Worm (Caenorhabditis elegans) whole organism, L4 larva: ENCODE measurements around the gene B0281.6.
A peak's percentile ranks its signal among the peaks of the same experiment; 100 is the strongest.
"Not testable (repeated sequence)": the region's sequence is repeated elsewhere in the genome, so short reads cannot be mapped to it uniquely, and the experiment has no call there.

Experiments
- D1046.2 ChIP-seq: fragments of 200-800 bp; sonication (Bioruptor generic); IDR thresholded peaks from 2 replicates; pipeline ENCODE4 v1.3.6; 2022; ENCODE audit warnings: missing genetic modification characterization, missing compliant biosample characterization
- F37D6.2 ChIP-seq: sonication (generic microtip); optimal IDR thresholded peaks from 2 replicates; lab custom pipeline; 2016; ENCODE audit warnings: mild to moderate bottlenecking, missing genetic modification characterization, missing compliant biosample characterization
- F44E2.7 ChIP-seq: fragments of 200-800 bp; sonication (Bioruptor generic); IDR thresholded peaks from 2 replicates; pipeline ENCODE4 v2.1.2; 2022; ENCODE audit warnings: missing genetic modification characterization, missing compliant biosample characterization
- ZK337.2 ChIP-seq: fragments of 200-800 bp; sonication (Bioruptor generic); IDR thresholded peaks from 2 replicates; pipeline ENCODE4 v1.3.6; 2022; ENCODE audit warnings: missing genetic modification reagents, missing genetic modification characterization, missing compliant biosample characterization
- aha-1 ChIP-seq: fragments of 150-350 bp; peaks from one replicate; lab custom pipeline; 2014; ENCODE audit warnings: missing biosample characterization, missing genetic modification characterization
- ceh-62 ChIP-seq: sonication (generic microtip); optimal IDR thresholded peaks from 2 replicates; lab custom pipeline; 2017; ENCODE audit warnings: missing biosample characterization, missing genetic modification characterization
- daf-8 ChIP-seq: fragments of 200-800 bp; sonication (Bioruptor generic); IDR thresholded peaks from 2 replicates; pipeline ENCODE4 v1.3.6; 2022; ENCODE audit warnings: missing genetic modification characterization, missing compliant biosample characterization
- dmd-8 ChIP-seq: fragments of 200-800 bp; sonication (Bioruptor generic); IDR thresholded peaks from 2 replicates; pipeline ENCODE4 v1.3.6; 2022; ENCODE audit warnings: missing genetic modification characterization, missing compliant biosample characterization
- egl-27 ChIP-seq: sonication (generic microtip); optimal IDR thresholded peaks from 3 replicates; lab custom pipeline; 2017; ENCODE audit warnings: missing biosample characterization, missing genetic modification reagents, missing genetic modification characterization
- egl-43 ChIP-seq: fragments of 200-800 bp; sonication (Bioruptor generic); IDR thresholded peaks from 2 replicates; pipeline ENCODE4 v1.3.6; 2022; ENCODE audit warnings: missing genetic modification reagents, missing genetic modification characterization, missing compliant biosample characterization
- fkh-10 ChIP-seq: fragments of 150-350 bp; optimal IDR thresholded peaks from 2 replicates; lab custom pipeline; 2014; ENCODE audit warnings: missing biosample characterization, missing genetic modification reagents, missing genetic modification characterization
- hlh-11 ChIP-seq: fragments of 200-800 bp; sonication (Bioruptor generic); optimal IDR thresholded peaks from 2 replicates; lab custom pipeline; 2018; ENCODE audit warnings: mild to moderate bottlenecking, missing genetic modification characterization, missing compliant biosample characterization
- lin-1 ChIP-seq: fragments of 200-800 bp; sonication (Bioruptor generic); IDR thresholded peaks from 2 replicates; pipeline ENCODE4 v1.3.6; 2022; ENCODE audit warnings: missing genetic modification reagents, missing genetic modification characterization, missing compliant biosample characterization
- lin-13 ChIP-seq: fragments of 150-350 bp; optimal IDR thresholded peaks from 2 replicates; lab custom pipeline; 2014; ENCODE audit warnings: missing biosample characterization, missing genetic modification reagents, missing genetic modification characterization
- lin-39 ChIP-seq: fragments of 150-350 bp; optimal IDR thresholded peaks from 2 replicates; lab custom pipeline; 2014; ENCODE audit warnings: missing biosample characterization, missing genetic modification reagents, missing genetic modification characterization
- lsy-2 ChIP-seq, 2 experiments: fragments of 150-350 bp in 1 of 2; sonication (generic microtip) in 1 of 2; optimal IDR thresholded peaks; 2 replicates each; lab custom pipeline; 2014 to 2017; ENCODE audit warnings: missing biosample characterization in 2 of 2, missing genetic modification characterization in 2 of 2
- madf-5 ChIP-seq, 2 experiments: fragments of 200-800 bp; sonication (Bioruptor generic); IDR thresholded peaks; 2 replicates each; pipeline ENCODE4 v1.3.6; 2022; ENCODE audit warnings: missing compliant biosample characterization in 2 of 2, missing genetic modification characterization in 2 of 2
- mes-2 ChIP-seq: sonication (generic microtip); optimal IDR thresholded peaks from 2 replicates; lab custom pipeline; 2016; ENCODE audit warnings: missing genotype, mild to moderate bottlenecking, missing genetic modification characterization, missing compliant biosample characterization; ENCODE audit not compliant: poor library complexity, severe bottlenecking
- nhr-11 ChIP-seq: fragments of 150-350 bp; optimal IDR thresholded peaks from 2 replicates; lab custom pipeline; 2014; ENCODE audit warnings: missing biosample characterization, missing genetic modification characterization
- nhr-237 ChIP-seq: sonication (generic microtip); optimal IDR thresholded peaks from 2 replicates; lab custom pipeline; 2017; ENCODE audit warnings: missing biosample characterization, missing genetic modification characterization
- nhr-25 ChIP-seq: sonication (generic microtip); optimal IDR thresholded peaks from 2 replicates; lab custom pipeline; 2017; ENCODE audit warnings: missing genetic modification characterization, mild to moderate bottlenecking, missing compliant biosample characterization, antibody characterized with exemption, moderate library complexity, borderline replicate concordance; ENCODE audit not compliant: insufficient read depth
- nhr-28 ChIP-seq: fragments of 150-350 bp; optimal IDR thresholded peaks from 2 replicates; lab custom pipeline; 2014; ENCODE audit warnings: missing biosample characterization, missing genetic modification characterization
- nhr-42 ChIP-seq: fragments of 200-800 bp; sonication (Bioruptor generic); IDR thresholded peaks from 2 replicates; pipeline ENCODE4 v1.3.6; 2022; ENCODE audit warnings: missing genetic modification characterization, missing compliant biosample characterization
- nhr-6 ChIP-seq: fragments of 150-350 bp; optimal IDR thresholded peaks from 2 replicates; lab custom pipeline; 2014; ENCODE audit warnings: missing biosample characterization, missing genetic modification characterization
- rbr-2 ChIP-seq: sonication (generic microtip); optimal IDR thresholded peaks from 2 replicates; lab custom pipeline; 2016; ENCODE audit warnings: missing genotype, missing genetic modification characterization, missing compliant biosample characterization
- saeg-2 ChIP-seq: fragments of 200-800 bp; sonication (Bioruptor generic); IDR thresholded peaks from 2 replicates; pipeline ENCODE4 v1.3.6; 2022; ENCODE audit warnings: missing genetic modification reagents, missing genetic modification characterization, missing compliant biosample characterization
- set-16 ChIP-seq: fragments of 200-800 bp; sonication (Bioruptor generic); IDR thresholded peaks from 2 replicates; pipeline ENCODE4 v1.3.6; 2022; ENCODE audit warnings: missing genetic modification reagents, missing genetic modification characterization, missing compliant biosample characterization
- snpc-1.2 ChIP-seq: fragments of 200-800 bp; sonication (Bioruptor generic); IDR thresholded peaks from 2 replicates; pipeline ENCODE4 v1.3.6; 2022; ENCODE audit warnings: missing genetic modification reagents, missing genetic modification characterization, missing compliant biosample characterization
- spr-1 ChIP-seq: sonication (generic microtip); optimal IDR thresholded peaks from 2 replicates; lab custom pipeline; 2016; ENCODE audit warnings: mild to moderate bottlenecking, missing genetic modification characterization, missing compliant biosample characterization
- unc-130 ChIP-seq: sonication (generic microtip); optimal IDR thresholded peaks from 2 replicates; lab custom pipeline; 2016; ENCODE audit warnings: missing genetic modification reagents, missing genetic modification characterization, missing compliant biosample characterization
- unc-39 ChIP-seq: sonication (generic microtip); optimal IDR thresholded peaks from 2 replicates; lab custom pipeline; 2017; ENCODE audit warnings: missing biosample characterization, missing genetic modification characterization

The B0281.6 gene

DNA sequence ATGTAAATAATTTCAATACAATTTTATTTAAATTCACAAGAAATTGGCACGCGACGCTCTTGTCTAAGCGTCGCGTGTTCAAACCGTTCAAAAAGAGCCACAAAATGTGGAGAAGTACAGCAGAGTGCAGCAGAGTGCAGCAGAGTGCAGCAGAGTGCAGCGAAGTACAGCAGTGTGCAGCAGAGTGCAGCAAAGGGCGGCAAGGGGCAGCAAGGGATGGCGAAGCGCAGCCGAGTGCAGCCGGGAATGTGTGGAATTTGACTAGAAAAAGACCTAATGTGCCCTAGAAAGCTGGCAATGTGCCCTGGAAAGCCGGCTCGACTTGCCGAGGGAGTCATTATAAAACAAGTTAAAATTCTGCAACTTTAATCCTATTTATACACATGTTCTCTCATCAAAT is 23.0 kb downstream of the B0281.6 start, which contains the start of gene K09F6.6 (continued):
- TF ChIP-seq unc-39 (tag; lab: Kevin White, UChicago) (no peak), unc-130 (GFP tag; lab: Kevin White, UChicago) (no peak), nhr-25 (tag; lab: Kevin White, UChicago) (no peak), nhr-28 (no peak), F37D6.2 (tag; lab: Kevin White, UChicago) (no peak), snpc-1.2 (GFP tag; lab: Robert Waterston, UW) (no peak), saeg-2 (GFP tag; lab: Robert Waterston, UW) (no peak), dmd-8 (GFP tag; lab: Robert Waterston, UW) (no peak), lin-13 (GFP tag; lab: Kevin White, UChicago) (no peak), fkh-10 (GFP tag; lab: Kevin White, UChicago) (no peak)

DNA sequence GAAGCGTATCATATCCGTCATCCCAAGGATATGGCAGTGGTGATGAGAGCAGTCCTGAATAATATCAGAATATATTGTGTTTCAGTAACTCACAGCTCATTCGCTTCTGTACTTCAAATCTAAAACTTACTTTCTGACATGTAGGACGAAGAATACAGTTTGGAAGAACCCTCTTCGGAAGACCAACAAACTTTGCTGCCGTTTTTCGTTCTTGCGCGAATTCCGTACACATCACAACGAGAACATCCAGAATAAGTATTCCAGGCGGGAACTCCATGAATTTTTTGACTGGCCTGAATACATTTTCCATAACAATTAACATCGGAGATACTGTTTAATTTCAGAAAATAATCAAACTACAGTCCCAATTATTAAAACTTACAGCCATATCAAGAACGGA is 24.8 kb downstream of the B0281.6 start, which contains the start of gene K09F6.15:
Gene K09F6.15, minus strand, starts transcription at position 101 of the 400 bp plus-strand sequence.
- no peak for TF ChIP-seq lin-39 (tag; lab: Kevin White, UChicago)
- no peak for TF ChIP-seq spr-1 (tag; lab: Kevin White, UChicago)
- no peak for TF ChIP-seq ceh-62 (tag; lab: Kevin White, UChicago)
- TF ChIP-seq nhr-237 (tag; lab: Kevin White, UChicago), result no peak
- TF ChIP-seq aha-1 (tag; lab: Kevin White, UChicago), result no peak
- no peak for TF ChIP-seq egl-27 (tag; lab: Kevin White, UChicago)
- no peak for TF ChIP-seq unc-39 (tag; lab: Kevin White, UChicago)
- TF ChIP-seq lin-1 (GFP tag; lab: Robert Waterston, UW), result no peak
- TF ChIP-seq lsy-2 (tag; optimal IDR thresholded peaks at IDR 0.05; lab: Kevin White, UChicago), result no peak
- no peak for TF ChIP-seq madf-5 (GFP tag; IDR thresholded peaks at IDR 0.05; lab: Robert Waterston, UW)
- no peak for TF ChIP-seq nhr-6

DNA sequence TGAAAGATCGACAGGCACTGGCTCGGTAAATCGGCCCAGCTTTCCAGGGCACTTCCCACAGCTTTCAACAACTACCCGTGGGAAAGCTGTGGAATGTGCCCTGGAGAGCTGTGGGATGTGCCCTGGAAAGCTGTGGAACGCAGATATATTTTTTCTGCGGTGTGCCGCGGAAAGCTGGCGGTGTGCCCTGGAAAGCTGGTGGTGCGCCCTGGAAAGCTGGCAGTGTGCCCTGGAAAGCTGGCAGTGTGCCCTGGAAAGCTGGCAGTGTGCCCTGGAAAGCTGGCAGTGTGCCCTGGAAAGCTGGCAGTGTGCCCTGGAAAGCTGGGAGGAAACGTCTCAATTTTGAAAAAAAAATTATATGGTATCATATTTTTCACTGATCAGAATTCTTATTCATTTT is 28.5 kb downstream of the B0281.6 start:
- TF ChIP-seq aha-1 (tag; lab: Kevin White, UChicago), result peak; percentile 28
- TF ChIP-seq set-16 (GFP tag; lab: Robert Waterston, UW), result peak; percentile 86
- TF ChIP-seq egl-27 (tag; lab: Kevin White, UChicago), result no peak
- no peak for TF ChIP-seq mes-2 (tag; lab: Kevin White, UChicago)
- 0 out of 2 replicates have a peak, but pooled peaks have one; percentile 35 for TF ChIP-seq ZK337.2 (GFP tag; lab: Robert Waterston, UW)
- TF ChIP-seq nhr-11 (tag; lab: Kevin White, UChicago), result no peak
- TF ChIP-seq daf-8 (GFP tag; lab: Robert Waterston, UW), result no peak
- TF ChIP-seq egl-43 (GFP tag; lab: Robert Waterston, UW), result 0 out of 2 replicates have a peak, but pooled peaks have one; percentile 50

DNA sequence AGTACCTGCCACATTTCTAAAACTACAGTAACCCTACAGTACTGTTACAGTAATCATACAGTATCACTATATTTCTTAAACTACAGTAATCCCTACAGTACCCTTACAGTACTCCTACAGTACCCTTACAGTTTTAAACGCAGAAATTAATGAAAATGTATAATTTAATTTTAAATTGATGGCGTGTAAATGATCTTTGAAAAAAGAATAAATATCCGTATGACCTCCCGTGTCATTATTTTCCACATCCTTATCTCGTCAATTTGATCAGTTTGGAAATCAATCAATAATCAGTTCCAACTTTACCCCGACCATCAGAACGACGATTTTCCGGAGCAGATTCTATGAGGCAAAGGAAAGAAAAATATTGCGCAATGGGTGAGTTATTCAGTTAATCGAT is 47.4 kb downstream of the B0281.6 start, which contains the start of gene K09F6.3:
Gene K09F6.3, plus strand, starts transcription at position 301 of the 400 bp plus-strand sequence.
- not testable (repeated sequence) for TF ChIP-seq unc-39 (tag; lab: Kevin White, UChicago); hlh-11; rbr-2 (tag; lab: Kevin White, UChicago)

DNA sequence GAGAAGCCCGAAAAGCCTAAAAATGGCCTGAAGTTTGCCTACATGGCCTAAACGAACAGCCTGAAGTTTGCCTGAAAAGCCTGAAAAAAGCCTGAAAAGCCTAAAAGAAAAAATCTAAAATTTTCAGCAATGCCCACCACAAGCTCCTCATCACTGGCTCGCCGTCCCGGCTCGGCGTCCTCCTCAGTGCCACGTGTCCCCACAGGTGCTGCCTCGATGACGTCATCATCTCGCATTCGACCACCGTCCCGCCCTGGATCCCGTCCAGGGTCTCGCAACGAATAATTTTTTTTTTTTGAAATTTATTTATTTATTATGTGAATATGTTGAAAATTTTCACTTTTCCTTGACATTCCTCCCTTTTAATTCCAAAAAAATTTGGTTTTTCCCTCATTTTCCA is 48.6 kb downstream of the B0281.6 start:
- TF ChIP-seq D1046.2 (GFP tag; lab: Robert Waterston, UW) (0 out of 2 replicates have a peak, but pooled peaks have one; percentile 27), set-16 (GFP tag; lab: Robert Waterston, UW) (peak; percentile 67), F44E2.7 (GFP tag; lab: Robert Waterston, UW) (no peak)

DNA sequence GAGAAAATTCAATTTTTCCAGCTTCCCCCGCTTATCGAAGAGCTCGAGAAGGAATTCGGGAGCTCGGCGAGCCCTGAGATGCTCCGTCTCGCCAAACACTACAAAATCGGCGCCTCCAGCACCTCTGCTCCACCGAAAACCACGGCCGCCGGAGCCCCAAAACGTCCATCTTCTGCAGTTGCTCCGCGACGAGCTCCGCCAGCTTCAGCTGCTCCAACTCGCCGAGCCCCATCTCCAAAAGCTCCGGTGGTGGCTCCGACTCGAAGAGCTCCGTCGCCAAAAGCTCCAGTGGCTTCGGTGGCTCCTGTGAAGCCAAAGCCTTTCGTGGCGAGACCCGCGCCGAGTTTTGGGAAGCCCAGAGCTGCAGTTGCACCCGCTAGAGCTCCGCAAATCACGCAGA is 50.6 kb downstream of the B0281.6 start:
- TF ChIP-seq nhr-42 (GFP tag; lab: Robert Waterston, UW) (no peak), set-16 (GFP tag; lab: Robert Waterston, UW) (peak; percentile 96)
